Worm (Caenorhabditis elegans): Measurements from ENCODE around the gene sod-5.

Gene sod-5

ce11 chrII:4376295-4377172 lies 40.9 kb upstream of the sod-5 start, which contains the start of gene ntl-2 (continued):
- TF ChIP-seq F10B5.3 (tag; optimal IDR thresholded peaks at IDR 0.05) (peak; percentile 1), unc-62 (GFP tag; optimal IDR thresholded peaks at IDR 0.05 in 1 of 2) (peak in 1 of 2 experiments; percentile 96), unc-62 (tag; optimal IDR thresholded peaks at IDR 0.05) (no peak), zag-1 (tag; optimal IDR thresholded peaks at IDR 0.05) (peak; percentile 10), php-3 (GFP tag; IDR thresholded peaks at IDR 0.05) (peak; percentile 57; the same call in 1 of the 2 replicates), dve-1 (tag; optimal IDR thresholded peaks at IDR 0.05; ENCODE audit: insufficient read depth) (peak; percentile 97), hlh-11 (tag; optimal IDR thresholded peaks at IDR 0.05) (peak; percentile 99), snpc-4 (tag; optimal IDR thresholded peaks at IDR 0.05) (no peak), ceh-28 (tag; optimal IDR thresholded peaks at IDR 0.05) (peak; percentile 71), snpc-1.2 (GFP tag; IDR thresholded peaks at IDR 0.05) (peak; percentile 55; the same call in 1 of the 2 replicates), unc-130 (GFP tag; optimal IDR thresholded peaks at IDR 0.05) (no peak), ceh-20 (GFP tag; IDR thresholded peaks at IDR 0.05) (peak; percentile 89), nhr-111 (GFP tag; optimal IDR thresholded peaks at IDR 0.05) (no peak), sdz-12 (GFP tag; optimal IDR thresholded peaks at IDR 0.05) (peak; percentile 61), nhr-42 (GFP tag; IDR thresholded peaks at IDR 0.05) (peak; percentile 90), ceh-82 (tag; optimal IDR thresholded peaks at IDR 0.05) (no peak), gei-8 (GFP tag; optimal IDR thresholded peaks at IDR 0.05) (peak; percentile 67), madf-5 (GFP tag; IDR thresholded peaks at IDR 0.05) (peak in 1 of 2 experiments; percentile 93; a peak in 2 of 4 replicates), fkh-10 (GFP tag; optimal IDR thresholded peaks at IDR 0.05) (peak; percentile 59), pha-4 (GFP tag; IDR thresholded peaks at IDR 0.05) (peak; percentile 97), pha-4 (tag; optimal IDR thresholded peaks at IDR 0.05) (peak; percentile 76), spr-3 (GFP tag; optimal IDR thresholded peaks at IDR 0.05) (peak; percentile 90), cey-2 (tag; optimal IDR thresholded peaks at IDR 0.05; ENCODE audit: borderline replicate concordance, insufficient read depth) (peak; percentile 18), ctbp-1 (GFP tag; IDR thresholded peaks at IDR 0.05) (peak; percentile 93), ztf-7 (tag; optimal IDR thresholded peaks at IDR 0.05) (peak; percentile 53), skn-1 (tag; optimal IDR thresholded peaks at IDR 0.05) (no peak), duxl-1 (tag; optimal IDR thresholded peaks at IDR 0.05; ENCODE audit: poor library complexity) (peak; percentile 86), ztf-11 (tag; optimal IDR thresholded peaks at IDR 0.05) (no peak), F49E8.2 (tag; optimal IDR thresholded peaks at IDR 0.05; ENCODE audit: borderline replicate concordance) (no peak), ces-1 (GFP tag; optimal IDR thresholded peaks at IDR 0.05) (no peak), mdt-29 (GFP tag; IDR thresholded peaks at IDR 0.05) (peak; percentile 53; the same call in 1 of the 2 replicates), Y5F2A.4 (GFP tag; optimal IDR thresholded peaks at IDR 0.05) (peak; percentile 79), T26A8.4 (GFP tag; IDR thresholded peaks at IDR 0.05) (peak; percentile 92), nhr-102 (tag; optimal IDR thresholded peaks at IDR 0.05) (peak; percentile 79), mdl-1 (tag; optimal IDR thresholded peaks at IDR 0.05) (peak; percentile 69 to 97), nhr-11 (tag; optimal IDR thresholded peaks at IDR 0.05) (peak; percentile 90), ceh-32 (tag; optimal IDR thresholded peaks at IDR 0.05; ENCODE audit: poor library complexity) (no peak), madf-9 (GFP tag; conservative IDR thresholded peaks at IDR 0.05) (peak; percentile 84), nhr-28 (tag; optimal IDR thresholded peaks at IDR 0.05) (peak; percentile 83), lin-38 (GFP tag; IDR thresholded peaks at IDR 0.05) (peak; percentile 95), T20F7.1 (GFP tag; optimal IDR thresholded peaks at IDR 0.05) (peak; percentile 73), egl-27 (tag; optimal IDR thresholded peaks at IDR 0.05) (no peak), lin-39 (tag; optimal IDR thresholded peaks at IDR 0.05) (no peak), dmd-6 (GFP tag; IDR thresholded peaks at IDR 0.05) (peak; percentile 90), nhr-10 (tag; optimal IDR thresholded peaks at IDR 0.05) (peak; percentile 14), D1046.2 (GFP tag; IDR thresholded peaks at IDR 0.05) (peak; percentile 80; the same call in 1 of the 2 replicates), ZK546.5 (tag; optimal IDR thresholded peaks at IDR 0.05) (peak; percentile 32 to 96), unc-39 (tag; optimal IDR thresholded peaks at IDR 0.05) (no peak), dmd-9 (GFP tag; IDR thresholded peaks at IDR 0.05) (peak; percentile 87)
